Worm (Caenorhabditis elegans) whole organism, midembryonic: Measurements from ENCODE around the gene K08D8.5.
"Not testable (repeated sequence)": the region's sequence is repeated elsewhere in the genome, so short reads cannot be mapped to it uniquely, and the experiment has no call there.

Experiments used
- T22C8.4 ChIP-seq: fragments of 200-800 bp; sonication (Bioruptor generic); IDR thresholded peaks from 2 replicates; pipeline ENCODE4 v1.3.6; 2022; ENCODE audit warnings: missing genetic modification characterization, missing compliant biosample characterization
- cog-1 ChIP-seq: sonication (generic microtip); optimal IDR thresholded peaks from 2 replicates; lab custom pipeline; 2016; ENCODE audit warnings: missing genetic modification characterization, missing compliant biosample characterization
- flt-1 ChIP-seq: fragments of 200-800 bp; sonication (Bioruptor generic); IDR thresholded peaks from 2 replicates; pipeline ENCODE4 v1.3.6; 2022; ENCODE audit warnings: missing genetic modification characterization, missing compliant biosample characterization
- klf-2 ChIP-seq: fragments of 200-800 bp; sonication (Bioruptor generic); conservative IDR thresholded peaks from 2 replicates; pipeline ENCODE4 v1.3.6; 2022; ENCODE audit warnings: missing genetic modification reagents, missing genetic modification characterization, missing compliant biosample characterization
- ref-1 ChIP-seq: fragments of 200-800 bp; sonication (Bioruptor generic); conservative IDR thresholded peaks from 2 replicates; pipeline ENCODE4 v1.3.6; 2022; ENCODE audit warnings: missing genetic modification reagents, missing genetic modification characterization, missing compliant biosample characterization
- tab-1 ChIP-seq: fragments of 200-800 bp; sonication (Bioruptor generic); IDR thresholded peaks from 2 replicates; pipeline ENCODE4 v1.3.6; 2022; ENCODE audit warnings: missing genetic modification characterization, missing compliant biosample characterization
- ztf-23 ChIP-seq: fragments of 200-800 bp; sonication (Bioruptor generic); IDR thresholded peaks from 2 replicates; pipeline ENCODE4 v1.3.6; 2022; ENCODE audit warnings: missing genetic modification reagents, missing genetic modification characterization, missing compliant biosample characterization
- ztf-29 ChIP-seq: fragments of 200-800 bp; sonication (Bioruptor generic); IDR thresholded peaks from 2 replicates; pipeline ENCODE4 v1.3.6; 2022; ENCODE audit warnings: missing genetic modification reagents, missing genetic modification characterization, missing compliant biosample characterization

DNA sequence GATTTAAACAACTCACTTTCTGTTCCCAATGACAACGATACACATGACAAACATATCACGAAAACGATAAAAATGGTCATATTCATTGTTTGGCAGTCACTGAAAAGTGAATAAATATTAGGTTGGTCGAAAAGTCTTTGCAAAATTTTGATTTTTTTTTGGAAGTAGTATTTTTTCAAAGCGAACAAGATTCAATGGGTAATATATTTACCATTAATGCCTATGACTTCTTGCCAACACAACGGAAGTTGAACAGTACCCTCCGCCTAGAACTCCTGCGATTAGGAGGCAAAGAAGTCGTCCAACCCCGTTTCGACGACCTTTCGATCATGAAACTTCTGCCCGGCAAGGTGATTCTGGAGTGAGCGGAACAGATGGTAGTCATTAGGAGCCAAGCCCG lies 36.7 kb downstream of the K08D8.5 start, which contains the start of gene ZK896.1:
- not testable (repeated sequence) for TF ChIP-seq cog-1 (tag; lab: Kevin White, UChicago); tab-1 (GFP tag; lab: Robert Waterston, UW); ref-1; flt-1 (GFP tag; lab: Robert Waterston, UW); ztf-29; T22C8.4 (GFP tag; lab: Robert Waterston, UW); ztf-23 (GFP tag; lab: Robert Waterston, UW); klf-2
